Worm (Caenorhabditis elegans) whole organism, L3 larva: ENCODE data around the gene E02C12.9.

Experiments
- R02D3.7 ChIP-seq: fragments of 150-350 bp; optimal IDR thresholded peaks from 2 replicates; lab custom pipeline; 2014; ENCODE audit warnings: missing biosample characterization, missing genetic modification characterization
- ama-1 ChIP-seq: fragments of 150-350 bp; optimal IDR thresholded peaks from 2 replicates; lab custom pipeline; 2018
- elt-1 ChIP-seq: fragments of 150-350 bp; optimal IDR thresholded peaks from 2 replicates; lab custom pipeline; 2014; ENCODE audit warnings: missing biosample characterization, missing genetic modification characterization
- fkh-10 ChIP-seq: sonication (generic microtip); optimal IDR thresholded peaks from 2 replicates; lab custom pipeline; 2017; ENCODE audit warnings: missing biosample characterization, missing genetic modification reagents, missing genetic modification characterization
- nfya-1 ChIP-seq: sonication (generic microtip); optimal IDR thresholded peaks from 2 replicates; lab custom pipeline; 2017; ENCODE audit warnings: missing genetic modification characterization, mild to moderate bottlenecking, missing compliant biosample characterization, antibody characterized with exemption, moderate library complexity; ENCODE audit not compliant: insufficient read depth
- nhr-23 ChIP-seq: fragments of 150-350 bp; optimal IDR thresholded peaks from 2 replicates; lab custom pipeline; 2014; ENCODE audit warnings: missing biosample characterization, missing genetic modification reagents, missing genetic modification characterization
- snpc-4 ChIP-seq: fragments of 150-350 bp; optimal IDR thresholded peaks from 2 replicates; lab custom pipeline; 2014; ENCODE audit warnings: missing biosample characterization, missing genetic modification characterization
- tbx-2 ChIP-seq: sonication (generic microtip); optimal IDR thresholded peaks from 2 replicates; lab custom pipeline; 2016; ENCODE audit warnings: mild to moderate bottlenecking, missing genetic modification characterization, missing compliant biosample characterization
- unc-39 ChIP-seq: sonication (generic microtip); optimal IDR thresholded peaks from 4 replicates; lab custom pipeline; 2017; ENCODE audit warnings: missing biosample characterization, missing genetic modification characterization
- ztf-11 ChIP-seq: fragments of 150-350 bp; optimal IDR thresholded peaks from 2 replicates; lab custom pipeline; 2014; ENCODE audit warnings: missing biosample characterization, missing genetic modification characterization

ce11 chrV:9416624-9417023, 41.3 kb upstream of the E02C12.9 start, which contains the start of gene F36D4.1:
- TF ChIP-seq fkh-10 (GFP tag; lab: Kevin White, UChicago) (no peak), ama-1 (lab: Kevin White, UChicago) (no peak), unc-39 (tag; lab: Kevin White, UChicago) (no peak), R02D3.7 (tag; lab: Kevin White, UChicago) (no peak), ztf-11 (tag; lab: Kevin White, UChicago) (no peak), elt-1 (tag; lab: Kevin White, UChicago) (no peak), tbx-2 (no peak), snpc-4 (tag; lab: Kevin White, UChicago) (no peak), nfya-1 (tag; lab: Kevin White, UChicago) (no peak), nhr-23 (tag; lab: Kevin White, UChicago) (no peak)
